Worm (Caenorhabditis elegans) whole organism, L4 larva: Measurements from ENCODE around the gene odr-2.

ENCODE experiments used
- F26F4.8 ChIP-seq: fragments of 200-800 bp; sonication (Bioruptor generic); conservative IDR thresholded peaks from 2 replicates; pipeline ENCODE4 v1.3.6; 2022; ENCODE audit warnings: missing genetic modification characterization, missing compliant biosample characterization
- F44E2.7 ChIP-seq: fragments of 200-800 bp; sonication (Bioruptor generic); IDR thresholded peaks from 2 replicates; pipeline ENCODE4 v2.1.2; 2022; ENCODE audit warnings: missing genetic modification characterization, missing compliant biosample characterization
- F49E8.2 ChIP-seq: sonication (generic microtip); optimal IDR thresholded peaks from 2 replicates; lab custom pipeline; 2016; ENCODE audit warnings: missing compliant biosample characterization, mild to moderate bottlenecking, missing genetic modification characterization, borderline replicate concordance
- R02D3.7 ChIP-seq: fragments of 150-350 bp; sonication (generic microtip); optimal IDR thresholded peaks from 3 replicates; lab custom pipeline; 2014; ENCODE audit warnings: missing biosample characterization, missing genetic modification characterization
- T26A8.4 ChIP-seq: fragments of 200-800 bp; sonication (Bioruptor generic); IDR thresholded peaks from 2 replicates; pipeline ENCODE4 v1.3.6; 2022; ENCODE audit warnings: missing genetic modification characterization, missing compliant biosample characterization
- aha-1 ChIP-seq: fragments of 150-350 bp; peaks from one replicate; lab custom pipeline; 2014; ENCODE audit warnings: missing biosample characterization, missing genetic modification characterization
- ama-1 ChIP-seq: fragments of 150-350 bp; optimal IDR thresholded peaks from 2 replicates; lab custom pipeline; 2014; ENCODE audit warnings: inconsistent platforms, mixed read lengths
- arid-1 ChIP-seq: fragments of 200-800 bp; sonication (Bioruptor generic); conservative IDR thresholded peaks from 2 replicates; pipeline ENCODE4 v1.3.6; 2022; ENCODE audit warnings: missing genetic modification reagents, missing genetic modification characterization, missing compliant biosample characterization
- attf-4 ChIP-seq: sonication (generic microtip); optimal IDR thresholded peaks from 3 replicates; lab custom pipeline; 2017; ENCODE audit warnings: missing biosample characterization, missing genetic modification characterization
- ceh-20 ChIP-seq: fragments of 200-800 bp; sonication (Bioruptor generic); IDR thresholded peaks from 2 replicates; pipeline ENCODE4 v1.3.6; 2022; ENCODE audit warnings: missing genetic modification reagents, missing genetic modification characterization, missing compliant biosample characterization
- cey-2 ChIP-seq: sonication (generic microtip); optimal IDR thresholded peaks from 3 replicates; lab custom pipeline; 2017; ENCODE audit warnings: missing genetic modification characterization, mild to moderate bottlenecking, missing compliant biosample characterization, antibody characterized with exemption, borderline replicate concordance; ENCODE audit not compliant: insufficient read depth
- daf-12 ChIP-seq: fragments of 150-350 bp; optimal IDR thresholded peaks from 2 replicates; lab custom pipeline; 2014; ENCODE audit warnings: missing biosample characterization, missing genetic modification reagents, missing genetic modification characterization
- daf-16 ChIP-seq, 3 experiments: sonication (generic microtip); optimal IDR thresholded peaks; 2 replicates each; lab custom pipeline; 2016 to 2017; ENCODE audit warnings: missing genetic modification characterization in 3 of 3, missing genetic modification reagents in 3 of 3, mild to moderate bottlenecking in 2 of 3, missing compliant biosample characterization in 2 of 3, missing biosample characterization in 1 of 3, moderate library complexity in 1 of 3
- daf-19 ChIP-seq: fragments of 200-800 bp; sonication (Bioruptor generic); conservative IDR thresholded peaks from 2 replicates; pipeline ENCODE4 v1.3.6; 2022; ENCODE audit warnings: missing genetic modification characterization, missing compliant biosample characterization
- dpl-1 ChIP-seq: fragments of 150-350 bp; optimal IDR thresholded peaks from 2 replicates; lab custom pipeline; 2014; ENCODE audit warnings: missing biosample characterization, missing genetic modification reagents, missing genetic modification characterization
- dve-1 ChIP-seq: sonication (generic microtip); optimal IDR thresholded peaks from 2 replicates; lab custom pipeline; 2017; ENCODE audit warnings: antibody characterized with exemption, mild to moderate bottlenecking, missing genetic modification characterization, missing compliant biosample characterization; ENCODE audit not compliant: insufficient read depth
- fos-1 ChIP-seq: fragments of 150-350 bp; optimal IDR thresholded peaks from 2 replicates; lab custom pipeline; 2014; ENCODE audit warnings: missing biosample characterization, missing genetic modification characterization
- hlh-30 ChIP-seq: sonication (generic microtip); optimal IDR thresholded peaks from 2 replicates; lab custom pipeline; 2017; ENCODE audit warnings: antibody characterized with exemption, mild to moderate bottlenecking, missing genetic modification characterization, missing compliant biosample characterization; ENCODE audit not compliant: insufficient read depth
- lim-7 ChIP-seq: fragments of 200-800 bp; sonication (Bioruptor generic); IDR thresholded peaks from 2 replicates; pipeline ENCODE4 v1.3.6; 2022; ENCODE audit warnings: missing genetic modification characterization, missing compliant biosample characterization
- lin-1 ChIP-seq: fragments of 200-800 bp; sonication (Bioruptor generic); IDR thresholded peaks from 2 replicates; pipeline ENCODE4 v1.3.6; 2022; ENCODE audit warnings: missing genetic modification reagents, missing genetic modification characterization, missing compliant biosample characterization
- lin-13 ChIP-seq: fragments of 150-350 bp; optimal IDR thresholded peaks from 2 replicates; lab custom pipeline; 2014; ENCODE audit warnings: missing biosample characterization, missing genetic modification reagents, missing genetic modification characterization
- madf-5 ChIP-seq, 2 experiments: fragments of 200-800 bp; sonication (Bioruptor generic); IDR thresholded peaks; 2 replicates each; pipeline ENCODE4 v1.3.6; 2022; ENCODE audit warnings: missing compliant biosample characterization in 2 of 2, missing genetic modification characterization in 2 of 2
- mxl-3 ChIP-seq: fragments of 200-800 bp; sonication (Bioruptor generic); optimal IDR thresholded peaks from 2 replicates; lab custom pipeline; 2018; ENCODE audit warnings: mild to moderate bottlenecking, missing genetic modification characterization, missing compliant biosample characterization
- nhr-102 ChIP-seq: sonication (generic microtip); optimal IDR thresholded peaks from 2 replicates; lab custom pipeline; 2016; ENCODE audit warnings: mild to moderate bottlenecking, missing genetic modification characterization, moderate library complexity, missing compliant biosample characterization
- nhr-237 ChIP-seq: sonication (generic microtip); optimal IDR thresholded peaks from 2 replicates; lab custom pipeline; 2017; ENCODE audit warnings: missing biosample characterization, missing genetic modification characterization
- nhr-76 ChIP-seq: fragments of 150-350 bp; optimal IDR thresholded peaks from 2 replicates; lab custom pipeline; 2014; ENCODE audit warnings: missing biosample characterization, missing genetic modification characterization
- nhr-77 ChIP-seq: fragments of 150-350 bp; optimal IDR thresholded peaks from 2 replicates; lab custom pipeline; 2014; ENCODE audit warnings: missing biosample characterization, missing genetic modification characterization
- php-3 ChIP-seq: fragments of 200-800 bp; sonication (Bioruptor generic); IDR thresholded peaks from 2 replicates; pipeline ENCODE4 v1.3.6; 2022; ENCODE audit warnings: missing genetic modification reagents, missing genetic modification characterization, missing compliant biosample characterization
- rbr-2 ChIP-seq: sonication (generic microtip); optimal IDR thresholded peaks from 2 replicates; lab custom pipeline; 2016; ENCODE audit warnings: missing genotype, missing genetic modification characterization, missing compliant biosample characterization
- skn-1 ChIP-seq: fragments of 150-350 bp; optimal IDR thresholded peaks from 2 replicates; lab custom pipeline; 2014; ENCODE audit warnings: missing biosample characterization, missing genetic modification characterization
- spr-1 ChIP-seq: sonication (generic microtip); optimal IDR thresholded peaks from 2 replicates; lab custom pipeline; 2016; ENCODE audit warnings: mild to moderate bottlenecking, missing genetic modification characterization, missing compliant biosample characterization
- spr-3 ChIP-seq: fragments of 200-800 bp; sonication (Bioruptor generic); optimal IDR thresholded peaks from 2 replicates; lab custom pipeline; 2018; ENCODE audit warnings: mild to moderate bottlenecking, missing genetic modification characterization, missing compliant biosample characterization
- tag-97 ChIP-seq: fragments of 200-800 bp; sonication (Bioruptor generic); IDR thresholded peaks from 2 replicates; pipeline ENCODE4 v1.3.6; 2022; ENCODE audit warnings: missing genetic modification characterization, missing compliant biosample characterization
- zag-1 ChIP-seq: fragments of 150-350 bp; optimal IDR thresholded peaks from 2 replicates; lab custom pipeline; 2014; ENCODE audit warnings: missing biosample characterization, missing genetic modification characterization
- zfp-3 ChIP-seq: fragments of 200-800 bp; sonication (Bioruptor generic); conservative IDR thresholded peaks from 2 replicates; pipeline ENCODE4 v1.3.6; 2022; ENCODE audit warnings: missing genetic modification reagents, missing genetic modification characterization, missing compliant biosample characterization
- ztf-7 ChIP-seq: fragments of 150-350 bp; optimal IDR thresholded peaks from 2 replicates; lab custom pipeline; 2014; ENCODE audit warnings: missing biosample characterization, missing genetic modification characterization

The odr-2 gene

ce11 chrV:7130974-7131373, 27.6 kb downstream of the odr-2 start, which contains the start of gene srx-36:
srx-36 (minus strand) TSS chrV:7131074.
- no peak for TF ChIP-seq lin-13 (GFP tag; lab: Kevin White, UChicago)
- no peak for TF ChIP-seq spr-3 (GFP tag; lab: Kevin White, UChicago)
- no peak for TF ChIP-seq daf-19 (GFP tag; lab: Robert Waterston, UW)
- no peak for TF ChIP-seq ztf-7 (tag; lab: Kevin White, UChicago)
- no peak for TF ChIP-seq ama-1 (lab: Kevin White, UChicago)
- no peak for TF ChIP-seq zag-1 (tag; lab: Kevin White, UChicago)
- no peak for TF ChIP-seq spr-1 (tag; lab: Kevin White, UChicago)
- no peak for TF ChIP-seq skn-1 (tag; lab: Kevin White, UChicago)
- no peak for TF ChIP-seq madf-5 (GFP tag; IDR thresholded peaks at IDR 0.05; lab: Robert Waterston, UW)
- no peak for TF ChIP-seq attf-4 (tag; lab: Kevin White, UChicago)
- TF ChIP-seq fos-1 (tag; lab: Kevin White, UChicago): no peak
- no peak for TF ChIP-seq nhr-102 (tag; lab: Kevin White, UChicago)

ce11 chrV:7132248-7132647, 28.9 kb downstream of the odr-2 start, which contains the start of gene sre-10:
sre-10 (plus strand) TSS chrV:7132548.
- TF ChIP-seq nhr-237 (tag; lab: Kevin White, UChicago) (no peak), lin-1 (GFP tag; lab: Robert Waterston, UW) (no peak), dpl-1 (GFP tag; lab: Kevin White, UChicago) (no peak), daf-19 (GFP tag; lab: Robert Waterston, UW) (no peak), rbr-2 (tag; lab: Kevin White, UChicago) (no peak), spr-1 (tag; lab: Kevin White, UChicago) (no peak), nhr-76 (no peak), hlh-30 (tag; lab: Kevin White, UChicago) (no peak), aha-1 (tag; lab: Kevin White, UChicago) (no peak), F44E2.7 (GFP tag; lab: Robert Waterston, UW) (no peak), R02D3.7 (tag; lab: Kevin White, UChicago) (no peak), cey-2 (tag; lab: Kevin White, UChicago) (no peak), nhr-77 (tag; lab: Kevin White, UChicago) (no peak)
- TF ChIP-seq, all 104 proteins: peak for 0

- TF ChIP-seq spr-3 (GFP tag; lab: Kevin White, UChicago): no peak
- no peak for TF ChIP-seq daf-16 (GFP tag; optimal IDR thresholded peaks at IDR 0.05; lab: Kevin White, UChicago)
- TF ChIP-seq daf-16 (tag; optimal IDR thresholded peaks at IDR 0.05; lab: Kevin White, UChicago): no peak
- no peak for TF ChIP-seq mxl-3 (GFP tag; lab: Kevin White, UChicago)
- TF ChIP-seq dpl-1 (GFP tag; lab: Kevin White, UChicago): no peak
- TF ChIP-seq daf-12 (tag; lab: Kevin White, UChicago): no peak
- TF ChIP-seq ceh-20 (GFP tag; lab: Robert Waterston, UW): no peak
- TF ChIP-seq arid-1 (GFP tag; lab: Robert Waterston, UW): no peak
- TF ChIP-seq lim-7 (GFP tag; lab: Robert Waterston, UW): no peak
- TF ChIP-seq zfp-3 (GFP tag; lab: Robert Waterston, UW): no peak
- TF ChIP-seq F26F4.8: no peak
- no peak for TF ChIP-seq dve-1 (tag; lab: Kevin White, UChicago)
- TF ChIP-seq tag-97 (GFP tag; lab: Robert Waterston, UW): no peak
- no peak for TF ChIP-seq T26A8.4 (GFP tag; lab: Robert Waterston, UW)
- TF ChIP-seq php-3 (GFP tag; lab: Robert Waterston, UW): no peak
- TF ChIP-seq fos-1 (tag; lab: Kevin White, UChicago): no peak
- TF ChIP-seq hlh-30 (tag; lab: Kevin White, UChicago): no peak
- TF ChIP-seq F49E8.2: no peak
- TF ChIP-seq, all 104 proteins: peak for 0
These were observed 30.6 kb downstream of the odr-2 start, which contains the start of gene F10D2.16 for ce11 chrV:7133963-7134362. F10D2.16 (plus strand) TSS chrV:7134263.
